Fruit fly (Drosophila melanogaster) whole organism, embryonic: Measurements from ENCODE around the gene CG12075.

Experiments used
- Atf-2 ChIP-seq: fragments of 200-800 bp; sonication (Bioruptor generic); optimal IDR thresholded peaks from 2 replicates; lab custom pipeline; 2016; ENCODE audit warnings: missing biosample characterization, missing genetic modification characterization
- B-H1 ChIP-seq: fragments of 200-800 bp; sonication (Bioruptor generic); IDR thresholded peaks from 3 replicates; pipeline ENCODE4 v1.3.6; 2022; ENCODE audit warnings: missing biosample characterization, missing genetic modification characterization
- Bdp1 ChIP-seq: fragments of 200-800 bp; sonication (Bioruptor generic); optimal IDR thresholded peaks from 3 replicates; lab custom pipeline; 2016; ENCODE audit warnings: missing biosample characterization, missing genetic modification characterization
- Bgb ChIP-seq: fragments of 200-800 bp; sonication (Bioruptor generic); IDR thresholded peaks from 2 replicates; pipeline ENCODE4 v1.3.6; 2022; ENCODE audit warnings: missing biosample characterization, missing genetic modification characterization; ENCODE audit not compliant: partially characterized antibody
- CG10565 ChIP-seq: fragments of 200-800 bp; sonication (Bioruptor generic); optimal IDR thresholded peaks from 3 replicates; lab custom pipeline; 2016; ENCODE audit warnings: missing biosample characterization, mild to moderate bottlenecking, missing genetic modification characterization
- CG10654 ChIP-seq: fragments of 200-800 bp; sonication (Bioruptor generic); optimal IDR thresholded peaks from 2 replicates; lab custom pipeline; 2016; ENCODE audit warnings: missing biosample characterization, missing genetic modification characterization
- CG13296 ChIP-seq: fragments of 200-800 bp; sonication (Bioruptor generic); optimal IDR thresholded peaks from 3 replicates; lab custom pipeline; 2018; ENCODE audit warnings: missing biosample characterization, mild to moderate bottlenecking, missing genetic modification characterization
- CG13894 ChIP-seq: fragments of 200-800 bp; sonication (Bioruptor generic); optimal IDR thresholded peaks from 3 replicates; lab custom pipeline; 2018; ENCODE audit warnings: missing biosample characterization, mild to moderate bottlenecking, missing genetic modification characterization, moderate library complexity
- CG16863 ChIP-seq: fragments of 200-800 bp; sonication (Bioruptor generic); optimal IDR thresholded peaks from 3 replicates; lab custom pipeline; 2016; ENCODE audit warnings: missing biosample characterization, missing genetic modification characterization
- CG17186 ChIP-seq: fragments of 200-800 bp; sonication (Bioruptor generic); optimal IDR thresholded peaks from 3 replicates; lab custom pipeline; 2017; ENCODE audit warnings: missing biosample characterization, missing genetic modification reagents, missing genetic modification characterization
- CG2116 ChIP-seq: fragments of 200-800 bp; sonication (Bioruptor generic); optimal IDR thresholded peaks from 3 replicates; lab custom pipeline; 2018; ENCODE audit warnings: missing biosample characterization, mild to moderate bottlenecking, missing genetic modification characterization
- CG30431 ChIP-seq: fragments of 200-800 bp; sonication (Bioruptor generic); optimal IDR thresholded peaks from 2 replicates; lab custom pipeline; 2017; ENCODE audit warnings: missing biosample characterization, missing genetic modification characterization
- CG3065 ChIP-seq: fragments of 200-800 bp; sonication (Bioruptor generic); optimal IDR thresholded peaks from 2 replicates; lab custom pipeline; 2016; ENCODE audit warnings: missing biosample characterization, missing genetic modification characterization
- CG31224 ChIP-seq: fragments of 200-800 bp; sonication (Bioruptor generic); IDR thresholded peaks from 2 replicates; pipeline ENCODE4 v1.3.6; 2022; ENCODE audit warnings: missing biosample characterization, missing genetic modification characterization
- CG31441 ChIP-seq: fragments of 200-800 bp; sonication (Bioruptor generic); IDR thresholded peaks from 2 replicates; pipeline ENCODE4 v1.3.6; 2022; ENCODE audit warnings: missing biosample characterization, missing genetic modification characterization
- CG33557 ChIP-seq: fragments of 200-800 bp; sonication (Bioruptor generic); optimal IDR thresholded peaks from 2 replicates; lab custom pipeline; 2019; ENCODE audit warnings: missing biosample characterization, mild to moderate bottlenecking, missing genetic modification characterization, moderate library complexity
- CG34376 ChIP-seq: fragments of 200-800 bp; sonication (Bioruptor generic); optimal IDR thresholded peaks from 2 replicates; lab custom pipeline; 2018; ENCODE audit warnings: missing biosample characterization, mild to moderate bottlenecking, missing genetic modification characterization
- CG4707 ChIP-seq: fragments of 200-800 bp; sonication (Bioruptor generic); optimal IDR thresholded peaks from 2 replicates; lab custom pipeline; 2018; ENCODE audit warnings: missing biosample characterization, mild to moderate bottlenecking, missing genetic modification characterization, moderate library complexity
- CG6272 ChIP-seq: fragments of 200-800 bp; sonication (Bioruptor generic); IDR thresholded peaks from 2 replicates; pipeline ENCODE4 v1.3.6; 2022; ENCODE audit warnings: missing biosample characterization, missing genetic modification characterization
- CG7839 ChIP-seq: fragments of 200-800 bp; sonication (Bioruptor generic); optimal IDR thresholded peaks from 3 replicates; lab custom pipeline; 2018; ENCODE audit warnings: missing biosample characterization, mild to moderate bottlenecking, missing genetic modification characterization, moderate library complexity
- CG9609 ChIP-seq: fragments of 200-800 bp; sonication (Bioruptor generic); optimal IDR thresholded peaks from 3 replicates; lab custom pipeline; 2016; ENCODE audit warnings: missing biosample characterization, missing genetic modification characterization
- Camta ChIP-seq: fragments of 200-800 bp; sonication (Bioruptor generic); optimal IDR thresholded peaks from 2 replicates; lab custom pipeline; 2016; ENCODE audit warnings: missing biosample characterization, missing genetic modification characterization
- Dad ChIP-seq: fragments of 200-800 bp; sonication (Bioruptor generic); optimal IDR thresholded peaks from 3 replicates; lab custom pipeline; 2016; ENCODE audit warnings: missing biosample characterization, missing genetic modification characterization
- Hand ChIP-seq: fragments of 200-800 bp; sonication (Bioruptor generic); optimal IDR thresholded peaks from 2 replicates; lab custom pipeline; 2017; ENCODE audit warnings: mild to moderate bottlenecking, missing biosample characterization, missing genetic modification reagents, missing genetic modification characterization
- HmgZ ChIP-seq: fragments of 200-800 bp; sonication (Bioruptor generic); optimal IDR thresholded peaks from 2 replicates; lab custom pipeline; 2018; ENCODE audit warnings: missing biosample characterization, mild to moderate bottlenecking, missing genetic modification characterization
- Hr3 ChIP-seq: fragments of 200-800 bp; sonication (Bioruptor generic); optimal IDR thresholded peaks from 3 replicates; lab custom pipeline; 2016; ENCODE audit warnings: missing biosample characterization, missing genetic modification characterization
- Hr51 ChIP-seq, 2 experiments: fragments of 200-800 bp; sonication (Bioruptor generic); optimal IDR thresholded peaks; 2 replicates in 1 of 2; 3 replicates in 1 of 2; lab custom pipeline; 2016 to 2018; ENCODE audit warnings: missing biosample characterization in 2 of 2, missing genetic modification characterization in 2 of 2, mild to moderate bottlenecking in 1 of 2, moderate library complexity in 1 of 2
- Max ChIP-seq: fragments of 200-800 bp; sonication (Bioruptor generic); optimal IDR thresholded peaks from 2 replicates; lab custom pipeline; 2016; ENCODE audit warnings: missing biosample characterization, mild to moderate bottlenecking, missing genetic modification characterization
- Mes4 ChIP-seq: fragments of 200-800 bp; sonication (Bioruptor generic); optimal IDR thresholded peaks from 2 replicates; lab custom pipeline; 2016; ENCODE audit warnings: missing biosample characterization, missing genetic modification characterization
- Ravus ChIP-seq: fragments of 200-800 bp; sonication (Bioruptor generic); IDR thresholded peaks from 2 replicates; pipeline ENCODE4 v1.3.6; 2022; ENCODE audit warnings: missing biosample characterization, missing genetic modification characterization
- bab2 ChIP-seq: fragments of 200-800 bp; sonication (Bioruptor generic); optimal IDR thresholded peaks from 2 replicates; lab custom pipeline; 2016; ENCODE audit warnings: missing biosample characterization, missing genetic modification characterization
- dysf ChIP-seq: fragments of 200-800 bp; sonication (Bioruptor generic); IDR thresholded peaks from 3 replicates; pipeline ENCODE4 v1.3.6; 2022; ENCODE audit warnings: missing biosample characterization, missing genetic modification characterization
- en ChIP-seq: fragments of 200-800 bp; sonication (Bioruptor generic); optimal IDR thresholded peaks from 2 replicates; lab custom pipeline; 2016; ENCODE audit warnings: missing biosample characterization, missing genetic modification characterization
- fru ChIP-seq: fragments of >200 bp; optimal IDR thresholded peaks from 2 replicates; lab custom pipeline; 2017
- gfzf ChIP-seq: fragments of 200-800 bp; sonication (Bioruptor generic); optimal IDR thresholded peaks from 2 replicates; lab custom pipeline; 2016; ENCODE audit warnings: missing biosample characterization, mild to moderate bottlenecking, missing genetic modification characterization, moderate library complexity
- her ChIP-seq: fragments of 200-800 bp; sonication (Bioruptor generic); optimal IDR thresholded peaks from 2 replicates; lab custom pipeline; 2016; ENCODE audit warnings: missing biosample characterization, missing genetic modification characterization
- lilli ChIP-seq: fragments of 200-800 bp; sonication (Bioruptor generic); optimal IDR thresholded peaks from 3 replicates; lab custom pipeline; 2016; ENCODE audit warnings: missing biosample characterization, missing genetic modification characterization
- luna ChIP-seq: fragments of 200-800 bp; sonication (Bioruptor generic); optimal IDR thresholded peaks from 2 replicates; lab custom pipeline; 2016; ENCODE audit warnings: missing biosample characterization, missing genetic modification characterization
- nau ChIP-seq: fragments of 200-800 bp; sonication (Bioruptor generic); optimal IDR thresholded peaks from 3 replicates; lab custom pipeline; 2017; ENCODE audit warnings: missing biosample characterization, mild to moderate bottlenecking, missing genetic modification characterization, missing genetic modification reagents
- nerfin-2 ChIP-seq: fragments of 200-800 bp; sonication (Bioruptor generic); IDR thresholded peaks from 2 replicates; pipeline ENCODE4 v1.3.6; 2022; ENCODE audit warnings: missing biosample characterization, missing genetic modification characterization; ENCODE audit not compliant: partially characterized antibody
- org-1 ChIP-seq: fragments of 200-800 bp; sonication (Bioruptor generic); optimal IDR thresholded peaks from 2 replicates; lab custom pipeline; 2017; ENCODE audit warnings: missing biosample characterization, missing genetic modification characterization
- pan ChIP-seq, 4 experiments: fragments of >200 bp in 3 of 4; fragments of 200-800 bp in 1 of 4; sonication (Bioruptor generic) in 1 of 4; optimal IDR thresholded peaks in 3 of 4; IDR thresholded peaks in 1 of 4; 2 replicates each; pipeline versions ENCODE4 v1.3.6 to Lab custom; 2017 to 2022; ENCODE audit warnings: missing biosample characterization in 2 of 4, missing genetic modification characterization in 2 of 4, mixed read lengths in 1 of 4
- peb ChIP-seq: fragments of 200-800 bp; sonication (Bioruptor generic); IDR thresholded peaks from 2 replicates; pipeline ENCODE4 v1.3.6; 2022; ENCODE audit warnings: missing biosample characterization, missing genetic modification characterization
- pita ChIP-seq: fragments of 200-800 bp; sonication (Bioruptor generic); optimal IDR thresholded peaks from 2 replicates; lab custom pipeline; 2017; ENCODE audit warnings: missing biosample characterization, mild to moderate bottlenecking, missing genetic modification characterization
- repo ChIP-seq: fragments of 200-800 bp; sonication (Bioruptor generic); optimal IDR thresholded peaks from 2 replicates; lab custom pipeline; 2016; ENCODE audit warnings: missing biosample characterization, missing genetic modification characterization
- ro ChIP-seq: fragments of 200-800 bp; sonication (Bioruptor generic); IDR thresholded peaks from 2 replicates; pipeline ENCODE4 v1.3.6; 2022; ENCODE audit warnings: missing biosample characterization, missing genetic modification characterization
- sima ChIP-seq: fragments of 200-800 bp; sonication (Bioruptor generic); optimal IDR thresholded peaks from 2 replicates; lab custom pipeline; 2016; ENCODE audit warnings: missing biosample characterization, missing genetic modification characterization
- stc ChIP-seq: fragments of 200-800 bp; sonication (Bioruptor generic); IDR thresholded peaks from 2 replicates; pipeline ENCODE4 v1.3.6; 2022; ENCODE audit warnings: missing biosample characterization, missing genetic modification characterization
- stwl ChIP-seq: fragments of 200-800 bp; sonication (Bioruptor generic); optimal IDR thresholded peaks from 3 replicates; lab custom pipeline; 2018; ENCODE audit warnings: missing biosample characterization, mild to moderate bottlenecking, missing genetic modification characterization, moderate library complexity
- tin ChIP-seq: fragments of 200-800 bp; sonication (Bioruptor generic); optimal IDR thresholded peaks from 3 replicates; lab custom pipeline; 2016; ENCODE audit warnings: missing biosample characterization, missing genetic modification characterization

CG12075 gene

dm6 chrX:8892445-8893009, 54.4 kb downstream of the CG12075 start (continued):
- TF ChIP-seq CG16863 (GFP tag; lab: Kevin White, UChicago) (no peak), luna (GFP tag; lab: Kevin White, UChicago) (no peak), nerfin-2 (no peak), nau (GFP tag; lab: Kevin White, UChicago) (no peak), Ravus (peak; percentile 11; the same call in 1 of the 2 replicates), pita (GFP tag; lab: Kevin White, UChicago) (no peak), CG3065 (GFP tag; lab: Kevin White, UChicago) (no peak), CG13894 (tag; lab: Kevin White, UChicago) (peak; percentile 41), CG13296 (GFP tag; lab: Kevin White, UChicago) (peak; percentile 71), Atf-2 (peak; percentile 4), Hr3 (GFP tag; lab: Kevin White, UChicago) (peak; percentile 33), CG7839 (tag; lab: Kevin White, UChicago) (peak; percentile 72), org-1 (GFP tag; lab: Kevin White, UChicago) (no peak), ro (GFP tag; lab: Robert Waterston, UW) (no peak), CG6272 (GFP tag; lab: Robert Waterston, UW) (0 out of 2 replicates have a peak, but pooled peaks have one; percentile 16), CG17186 (GFP tag; lab: Kevin White, UChicago) (no peak), CG9609 (GFP tag; lab: Kevin White, UChicago) (peak; percentile 1), CG10654 (no peak), Bdp1 (GFP tag; lab: Kevin White, UChicago) (no peak), Mes4 (GFP tag; lab: Kevin White, UChicago) (no peak), stwl (tag; lab: Kevin White, UChicago) (no peak), CG30431 (GFP tag; lab: Kevin White, UChicago) (no peak), sima (GFP tag; lab: Kevin White, UChicago) (no peak), repo (no peak), CG2116 (GFP tag; lab: Kevin White, UChicago) (no peak), Hr51 (GFP tag; optimal IDR thresholded peaks at IDR 0.05; lab: Kevin White, UChicago) (peak in 1 of 2 experiments; percentile 67), CG4707 (GFP tag; lab: Kevin White, UChicago) (no peak), Dad (GFP tag; lab: Kevin White, UChicago) (peak; percentile 12), bab2 (GFP tag; lab: Kevin White, UChicago) (no peak), gfzf (no peak), CG34376 (GFP tag; lab: Kevin White, UChicago) (peak; percentile 66), CG31441 (GFP tag; lab: Robert Waterston, UW) (peak; percentile 8; the same call in 1 of the 2 replicates), peb (GFP tag; lab: Robert Waterston, UW) (no peak), pan (optimal IDR thresholded peaks at IDR 0.05; lab: Kevin White, UChicago) (no peak), pan (GFP tag; optimal IDR thresholded peaks at IDR 0.05 in 1 of 2, IDR thresholded peaks at IDR 0.05 in 1 of 2) (peak in 1 of 2 experiments; percentile 71), Hand (GFP tag; lab: Kevin White, UChicago) (peak; percentile 48), dysf (peak; percentile 75), Bgb (GFP tag; lab: Robert Waterston, UW) (no peak), Max (peak; percentile 40), CG33557 (no peak), fru (lab: Kevin White, UChicago) (no peak), en (GFP tag; lab: Kevin White, UChicago) (no peak), CG10565 (GFP tag; lab: Kevin White, UChicago) (no peak), Camta (GFP tag; lab: Kevin White, UChicago) (peak; percentile 24), CG31224 (GFP tag; lab: Robert Waterston, UW) (peak; percentile 45), lilli (GFP tag; lab: Kevin White, UChicago) (peak; percentile 77), B-H1 (GFP tag; lab: Robert Waterston, UW) (peak; percentile 32; the same call in 2 of the 3 replicates), tin (GFP tag; lab: Kevin White, UChicago) (no peak), HmgZ (tag; lab: Kevin White, UChicago) (no peak), her (GFP tag; lab: Kevin White, UChicago) (no peak), stc (GFP tag; lab: Robert Waterston, UW) (no peak)
